Worm (Caenorhabditis elegans) whole organism, dauer: ENCODE results near the gene toe-1.

Experiments used
- unc-62 ChIP-seq: sonication (generic microtip); optimal IDR thresholded peaks from 2 replicates; lab custom pipeline; 2017; ENCODE audit warnings: missing biosample characterization, missing genetic modification reagents, missing genetic modification characterization

Gene toe-1

ce11 chrII:4424807-4425206 lies at the start of gene toe-1, which contains the start of gene dcaf-13:
toe-1 (plus strand) TSS chrII:4425167.
dcaf-13 (minus strand) TSS chrII:4424902.
- no peak for TF ChIP-seq unc-62 (GFP tag; lab: Kevin White, UChicago)

ce11 chrII:4376295-4377172 lies 48.4 kb upstream of the toe-1 start, which contains the start of gene ntl-2:
ntl-2 (minus strand) TSS chrII:4376465.
- no peak for TF ChIP-seq unc-62 (GFP tag; lab: Kevin White, UChicago)

ce11 chrII:4378195-4378594 lies 46.8 kb upstream of the toe-1 start, which contains the start of gene B0286.1:
B0286.1 (plus strand) TSS chrII:4378495.
- no peak for TF ChIP-seq unc-62 (GFP tag; lab: Kevin White, UChicago)

ce11 chrII:4383306-4383705 lies 41.7 kb upstream of the toe-1 start, which contains the start of gene fkh-6:
fkh-6 (minus strand) TSS chrII:4383406.
- no peak for TF ChIP-seq unc-62 (GFP tag; lab: Kevin White, UChicago)

- no peak for TF ChIP-seq unc-62 (GFP tag; lab: Kevin White, UChicago)
Measured at ce11 chrII:4391072-4391471, 33.9 kb upstream of the toe-1 start.

ce11 chrII:4392526-4393057 lies 32.4 kb upstream of the toe-1 start, which contains the start of gene mlt-7:
mlt-7 (plus strand) TSS chrII:4393007.
- TF ChIP-seq unc-62 (GFP tag; lab: Kevin White, UChicago), result no peak

- TF ChIP-seq unc-62 (GFP tag; lab: Kevin White, UChicago), result no peak
Measured at ce11 chrII:4394438-4394837, 30.5 kb upstream of the toe-1 start.

- no peak for TF ChIP-seq unc-62 (GFP tag; lab: Kevin White, UChicago)
Measured at ce11 chrII:4405358-4405757, 19.6 kb upstream of the toe-1 start, which contains the start of gene ZK430.5. ZK430.5 (plus strand) TSS chrII:4405658.

ce11 chrII:4409650-4410049 lies 15.3 kb upstream of the toe-1 start:
- no peak for TF ChIP-seq unc-62 (GFP tag; lab: Kevin White, UChicago)

ce11 chrII:4417333-4417732 lies 7.6 kb upstream of the toe-1 start, which contains the start of gene sod-5:
sod-5 (plus strand) TSS chrII:4417633.
- TF ChIP-seq unc-62 (GFP tag; lab: Kevin White, UChicago), result no peak

- TF ChIP-seq unc-62 (GFP tag; lab: Kevin White, UChicago), result no peak
Measured at ce11 chrII:4419956-4420355, 5.0 kb upstream of the toe-1 start, which contains the start of gene bpnt-1. bpnt-1 (plus strand) TSS chrII:4420256.

ce11 chrII:4428121-4428520 lies 3.2 kb downstream of the toe-1 start:
- no peak for TF ChIP-seq unc-62 (GFP tag; lab: Kevin White, UChicago)

ce11 chrII:4433146-4433545 lies 8.2 kb downstream of the toe-1 start, which contains the start of gene nhr-109:
nhr-109 (plus strand) TSS chrII:4433367.
- no peak for TF ChIP-seq unc-62 (GFP tag; lab: Kevin White, UChicago)

- no peak for TF ChIP-seq unc-62 (GFP tag; lab: Kevin White, UChicago)
Measured at ce11 chrII:4434278-4434677, 9.3 kb downstream of the toe-1 start.

ce11 chrII:4435134-4435533 lies 10.2 kb downstream of the toe-1 start, which contains the start of gene nhr-273:
nhr-273 (plus strand) TSS chrII:4435300.
- no peak for TF ChIP-seq unc-62 (GFP tag; lab: Kevin White, UChicago)

ce11 chrII:4438601-4439000 lies 13.6 kb downstream of the toe-1 start, which contains the start of gene nhr-16:
nhr-16 (plus strand) TSS chrII:4438805.
- no peak for TF ChIP-seq unc-62 (GFP tag; lab: Kevin White, UChicago)
